Fruit fly (Drosophila melanogaster) whole organism, embryonic: Measurements from ENCODE around the gene Cdc7.

ENCODE experiments used
- CG10543 ChIP-seq: fragments of 200-800 bp; sonication (Bioruptor generic); optimal IDR thresholded peaks from 3 replicates; lab custom pipeline; 2017; ENCODE audit warnings: missing biosample characterization, mild to moderate bottlenecking, missing genetic modification characterization, moderate library complexity
- CG10654 ChIP-seq: fragments of 200-800 bp; sonication (Bioruptor generic); optimal IDR thresholded peaks from 2 replicates; lab custom pipeline; 2016; ENCODE audit warnings: missing biosample characterization, missing genetic modification characterization
- CG13424 ChIP-seq: fragments of 200-800 bp; sonication (Bioruptor generic); optimal IDR thresholded peaks from 2 replicates; lab custom pipeline; 2019; ENCODE audit warnings: missing biosample characterization, mild to moderate bottlenecking, missing genetic modification characterization, moderate library complexity
- CG13624 ChIP-seq: fragments of 200-800 bp; sonication (Bioruptor generic); optimal IDR thresholded peaks from 2 replicates; lab custom pipeline; 2016; ENCODE audit warnings: missing biosample characterization, missing genetic modification characterization
- CG16813 ChIP-seq: fragments of 200-800 bp; sonication (Bioruptor generic); IDR thresholded peaks from 3 replicates; pipeline ENCODE4 v1.3.6; 2022; ENCODE audit warnings: missing biosample characterization, missing genetic modification characterization; ENCODE audit not compliant: partially characterized antibody
- CG16863 ChIP-seq: fragments of 200-800 bp; sonication (Bioruptor generic); optimal IDR thresholded peaks from 3 replicates; lab custom pipeline; 2016; ENCODE audit warnings: missing biosample characterization, missing genetic modification characterization
- CG17361 ChIP-seq: fragments of 200-800 bp; sonication (Bioruptor generic); IDR thresholded peaks from 3 replicates; pipeline ENCODE4 v1.3.6; 2022; ENCODE audit warnings: missing biosample characterization, missing genetic modification characterization
- CG17385 ChIP-seq: fragments of 200-800 bp; sonication (Bioruptor generic); optimal IDR thresholded peaks from 3 replicates; lab custom pipeline; 2018; ENCODE audit warnings: missing biosample characterization, mild to moderate bottlenecking, missing genetic modification characterization
- CG18011 ChIP-seq: fragments of 200-800 bp; sonication (Bioruptor generic); optimal IDR thresholded peaks from 2 replicates; lab custom pipeline; 2017; ENCODE audit warnings: missing biosample characterization, missing genetic modification characterization, mild to moderate bottlenecking, moderate library complexity, missing genotype
- CG3163 ChIP-seq: fragments of 200-800 bp; sonication (Bioruptor generic); optimal IDR thresholded peaks from 3 replicates; lab custom pipeline; 2016; ENCODE audit warnings: missing biosample characterization, missing genetic modification characterization
- CG33557 ChIP-seq: fragments of 200-800 bp; sonication (Bioruptor generic); optimal IDR thresholded peaks from 2 replicates; lab custom pipeline; 2019; ENCODE audit warnings: missing biosample characterization, mild to moderate bottlenecking, missing genetic modification characterization, moderate library complexity
- CG3995 ChIP-seq: fragments of 200-800 bp; sonication (Bioruptor generic); optimal IDR thresholded peaks from 3 replicates; lab custom pipeline; 2016; ENCODE audit warnings: missing biosample characterization, missing genetic modification characterization
- CG43689 ChIP-seq: fragments of 200-800 bp; sonication (Bioruptor generic); IDR thresholded peaks from 2 replicates; pipeline ENCODE4 v1.3.6; 2022; ENCODE audit warnings: missing biosample characterization, missing genetic modification characterization
- CG4617 ChIP-seq: fragments of 200-800 bp; sonication (Bioruptor generic); optimal IDR thresholded peaks from 3 replicates; lab custom pipeline; 2016; ENCODE audit warnings: missing biosample characterization, missing genetic modification characterization, borderline replicate concordance
- CG4707 ChIP-seq: fragments of 200-800 bp; sonication (Bioruptor generic); optimal IDR thresholded peaks from 2 replicates; lab custom pipeline; 2018; ENCODE audit warnings: missing biosample characterization, mild to moderate bottlenecking, missing genetic modification characterization, moderate library complexity
- CG6813 ChIP-seq: fragments of 200-800 bp; sonication (Bioruptor generic); optimal IDR thresholded peaks from 2 replicates; lab custom pipeline; 2017; ENCODE audit warnings: missing biosample characterization, missing genetic modification characterization, mild to moderate bottlenecking, moderate library complexity, missing genetic modification reagents
- Camta ChIP-seq: fragments of 200-800 bp; sonication (Bioruptor generic); optimal IDR thresholded peaks from 2 replicates; lab custom pipeline; 2016; ENCODE audit warnings: missing biosample characterization, missing genetic modification characterization
- D19B ChIP-seq: fragments of 200-800 bp; sonication (Bioruptor generic); optimal IDR thresholded peaks from 2 replicates; lab custom pipeline; 2017; ENCODE audit warnings: missing biosample characterization, mild to moderate bottlenecking, missing genetic modification characterization
- Fer2 ChIP-seq: fragments of 200-800 bp; sonication (Bioruptor generic); optimal IDR thresholded peaks from 2 replicates; lab custom pipeline; 2018; ENCODE audit warnings: missing biosample characterization, mild to moderate bottlenecking, missing genetic modification characterization, moderate library complexity
- GATAe ChIP-seq: fragments of 200-800 bp; sonication (Bioruptor generic); conservative IDR thresholded peaks from 2 replicates; pipeline ENCODE4 v1.3.6; 2022; ENCODE audit warnings: missing biosample characterization, missing genetic modification characterization
- Hr39 ChIP-seq: fragments of >200 bp; optimal IDR thresholded peaks from 2 replicates; lab custom pipeline; 2017
- Lim3 ChIP-seq: fragments of 200-800 bp; sonication (Bioruptor generic); IDR thresholded peaks from 2 replicates; pipeline ENCODE4 v1.3.6; 2022; ENCODE audit warnings: missing biosample characterization, missing genetic modification characterization
- Max ChIP-seq: fragments of 200-800 bp; sonication (Bioruptor generic); optimal IDR thresholded peaks from 2 replicates; lab custom pipeline; 2016; ENCODE audit warnings: missing biosample characterization, mild to moderate bottlenecking, missing genetic modification characterization
- Meics ChIP-seq: fragments of 200-800 bp; sonication (Bioruptor generic); optimal IDR thresholded peaks from 2 replicates; lab custom pipeline; 2017; ENCODE audit warnings: missing biosample characterization, mild to moderate bottlenecking, missing genetic modification characterization
- Mes4 ChIP-seq: fragments of 200-800 bp; sonication (Bioruptor generic); optimal IDR thresholded peaks from 2 replicates; lab custom pipeline; 2016; ENCODE audit warnings: missing biosample characterization, missing genetic modification characterization
- NfI ChIP-seq: fragments of 200-800 bp; sonication (Bioruptor generic); optimal IDR thresholded peaks from 3 replicates; lab custom pipeline; 2018; ENCODE audit warnings: missing biosample characterization, mild to moderate bottlenecking, missing genetic modification characterization, moderate library complexity
- Sox102F ChIP-seq: fragments of 200-800 bp; sonication (Bioruptor generic); optimal IDR thresholded peaks from 2 replicates; lab custom pipeline; 2018; ENCODE audit warnings: missing biosample characterization, mild to moderate bottlenecking, missing genetic modification characterization, moderate library complexity
- Sry-δ ChIP-seq: fragments of 200-800 bp; sonication (Bioruptor generic); optimal IDR thresholded peaks from 2 replicates; lab custom pipeline; 2016; ENCODE audit warnings: missing biosample characterization, missing genetic modification characterization
- YL-1 ChIP-seq: fragments of 200-800 bp; sonication (Bioruptor generic); optimal IDR thresholded peaks from 3 replicates; lab custom pipeline; 2017; ENCODE audit warnings: missing biosample characterization, mild to moderate bottlenecking, missing genetic modification characterization
- ac ChIP-seq: fragments of 200-800 bp; sonication (Bioruptor generic); optimal IDR thresholded peaks from 3 replicates; lab custom pipeline; 2017; ENCODE audit warnings: missing biosample characterization, mild to moderate bottlenecking, missing genetic modification characterization
- chif ChIP-seq, 2 experiments: fragments of 200-800 bp; sonication (Bioruptor generic); optimal IDR thresholded peaks; 3 replicates each; lab custom pipeline; 2016; ENCODE audit warnings: missing biosample characterization in 2 of 2, missing genetic modification characterization in 2 of 2
- cwo ChIP-seq: fragments of 200-800 bp; sonication (Bioruptor generic); optimal IDR thresholded peaks from 3 replicates; lab custom pipeline; 2017; ENCODE audit warnings: missing biosample characterization, missing genetic modification characterization, mild to moderate bottlenecking, moderate library complexity, missing genetic modification reagents
- dmrt11E ChIP-seq: fragments of 200-800 bp; sonication (Bioruptor generic); optimal IDR thresholded peaks from 3 replicates; lab custom pipeline; 2018; ENCODE audit warnings: missing biosample characterization, mild to moderate bottlenecking, missing genetic modification characterization, moderate library complexity
- dmrt99B ChIP-seq: fragments of 200-800 bp; sonication (Bioruptor generic); optimal IDR thresholded peaks from 2 replicates; lab custom pipeline; 2018; ENCODE audit warnings: missing biosample characterization, mild to moderate bottlenecking, missing genetic modification characterization, moderate library complexity
- gro ChIP-seq: fragments of 200-800 bp; sonication (Bioruptor generic); optimal IDR thresholded peaks from 2 replicates; lab custom pipeline; 2016; ENCODE audit warnings: missing biosample characterization, missing genetic modification characterization
- lab ChIP-seq: fragments of 200-800 bp; sonication (Bioruptor generic); optimal IDR thresholded peaks from 3 replicates; lab custom pipeline; 2017; ENCODE audit warnings: missing biosample characterization, missing genetic modification characterization, mild to moderate bottlenecking, moderate library complexity, missing genetic modification reagents
- mirr ChIP-seq: fragments of 200-800 bp; sonication (Bioruptor generic); optimal IDR thresholded peaks from 3 replicates; lab custom pipeline; 2018; ENCODE audit warnings: missing biosample characterization, mild to moderate bottlenecking, missing genetic modification characterization
- nmo ChIP-seq: fragments of 200-800 bp; sonication (Bioruptor generic); optimal IDR thresholded peaks from 2 replicates; lab custom pipeline; 2018; ENCODE audit warnings: missing biosample characterization, mild to moderate bottlenecking, missing genetic modification characterization, moderate library complexity
- pfk ChIP-seq: fragments of 200-800 bp; sonication (Bioruptor generic); optimal IDR thresholded peaks from 2 replicates; lab custom pipeline; 2018; ENCODE audit warnings: missing biosample characterization, mild to moderate bottlenecking, missing genetic modification characterization, moderate library complexity
- prd ChIP-seq, 3 experiments: fragments of >200 bp in 2 of 3; fragments of 200-800 bp in 1 of 3; sonication (Bioruptor generic) in 1 of 3; optimal IDR thresholded peaks in 2 of 3; IDR thresholded peaks in 1 of 3; 2 replicates in 2 of 3; 3 replicates in 1 of 3; pipeline versions ENCODE4 v1.3.6 to Lab custom; 2017 to 2022; ENCODE audit warnings: missing biosample characterization in 1 of 3, missing genetic modification characterization in 1 of 3
- row ChIP-seq: fragments of 200-800 bp; sonication (Bioruptor generic); IDR thresholded peaks from 3 replicates; pipeline ENCODE4 v1.3.6; 2022; ENCODE audit warnings: missing biosample characterization, missing genetic modification characterization
- sim ChIP-seq: fragments of 200-800 bp; sonication (Bioruptor generic); IDR thresholded peaks from 2 replicates; pipeline ENCODE4 v1.3.6; 2022; ENCODE audit warnings: missing biosample characterization, missing genetic modification characterization
- ssp ChIP-seq: fragments of 200-800 bp; sonication (Bioruptor generic); IDR thresholded peaks from 2 replicates; pipeline ENCODE4 v1.3.6; 2022; ENCODE audit warnings: missing biosample characterization, missing genetic modification characterization
- tgo ChIP-seq: fragments of 200-800 bp; sonication (Bioruptor generic); IDR thresholded peaks from 3 replicates; pipeline ENCODE4 v1.3.6; 2022; ENCODE audit warnings: missing biosample characterization, missing genetic modification characterization
- tll ChIP-seq, 2 experiments: fragments of 200-800 bp in 1 of 2; fragments of >200 bp in 1 of 2; sonication (Bioruptor generic) in 1 of 2; optimal IDR thresholded peaks; 2 replicates each; lab custom pipeline; 2017 to 2019; ENCODE audit warnings: missing biosample characterization in 2 of 2, missing genetic modification characterization in 2 of 2, mild to moderate bottlenecking in 1 of 2, moderate library complexity in 1 of 2
- unc-4 ChIP-seq: fragments of 200-800 bp; sonication (Bioruptor generic); IDR thresholded peaks from 2 replicates; pipeline ENCODE4 v1.3.6; 2022; ENCODE audit warnings: missing biosample characterization, missing genetic modification characterization; ENCODE audit not compliant: partially characterized antibody
- vvl ChIP-seq: fragments of 200-800 bp; sonication (Bioruptor generic); IDR thresholded peaks from 2 replicates; pipeline ENCODE4 v1.3.6; 2022; ENCODE audit warnings: missing biosample characterization, missing genetic modification characterization
- z ChIP-seq: fragments of 200-800 bp; sonication (Bioruptor generic); IDR thresholded peaks from 3 replicates; pipeline ENCODE4 v1.3.6; 2022; ENCODE audit warnings: missing biosample characterization, missing genetic modification characterization
- zfh1 ChIP-seq: fragments of 200-800 bp; sonication (Bioruptor generic); IDR thresholded peaks from 3 replicates; pipeline ENCODE4 v1.3.6; 2022; ENCODE audit warnings: missing biosample characterization, missing genetic modification characterization

Gene Cdc7

dm6 chrX:6642593-6643257, 11.6 kb upstream of the Cdc7 start:
- TF ChIP-seq CG33557 (GFP tag; lab: Kevin White, UChicago) (peak; percentile 28), lab (GFP tag; lab: Kevin White, UChicago) (no peak), Meics (GFP tag; lab: Kevin White, UChicago) (no peak), YL-1 (GFP tag; lab: Kevin White, UChicago) (no peak), tll (GFP tag; optimal IDR thresholded peaks at IDR 0.05; lab: Kevin White, UChicago) (no peak), GATAe (no peak), Fer2 (tag; lab: Kevin White, UChicago) (no peak), Hr39 (no peak), nmo (GFP tag; lab: Kevin White, UChicago) (peak; percentile 24), row (peak; percentile 43; the same call in 1 of the 3 replicates), CG3163 (GFP tag; lab: Kevin White, UChicago) (no peak), CG3995 (GFP tag; lab: Kevin White, UChicago) (no peak), ssp (GFP tag; lab: Robert Waterston, UW) (no peak), pfk (GFP tag; lab: Kevin White, UChicago) (no peak), CG16813 (GFP tag; lab: Robert Waterston, UW) (no peak), dmrt99B (tag; lab: Kevin White, UChicago) (peak; percentile 38), NfI (GFP tag; lab: Kevin White, UChicago) (no peak), Mes4 (no peak), gro (no peak), Sry-δ (no peak), Camta (GFP tag; lab: Kevin White, UChicago) (no peak), ac (GFP tag; lab: Kevin White, UChicago) (no peak), CG4617 (GFP tag; lab: Kevin White, UChicago) (no peak), D19B (GFP tag; lab: Kevin White, UChicago) (no peak), Max (GFP tag; lab: Kevin White, UChicago) (no peak), CG10654 (GFP tag; lab: Kevin White, UChicago) (no peak), tgo (0 out of 3 replicates have a peak, but pooled peaks have one; percentile 32), CG13624 (GFP tag; lab: Kevin White, UChicago) (no peak), dmrt11E (peak; percentile 40), CG6813 (no peak), unc-4 (no peak), CG10543 (GFP tag; lab: Kevin White, UChicago) (no peak), mirr (GFP tag; lab: Kevin White, UChicago) (no peak), CG17361 (GFP tag; lab: Robert Waterston, UW) (peak; percentile 37; the same call in 1 of the 3 replicates), sim (no peak), vvl (GFP tag; lab: Robert Waterston, UW) (peak; percentile 68; the same call in 1 of the 2 replicates), Lim3 (GFP tag; lab: Robert Waterston, UW) (no peak), CG43689 (GFP tag; lab: Robert Waterston, UW) (no peak), chif (GFP tag; optimal IDR thresholded peaks at IDR 0.05; lab: Kevin White, UChicago) (peak; percentile 21 to 25), CG4707 (GFP tag; lab: Kevin White, UChicago) (peak; percentile 21), CG13424 (tag; lab: Kevin White, UChicago) (peak; percentile 22), cwo (GFP tag; lab: Kevin White, UChicago) (no peak), prd (optimal IDR thresholded peaks at IDR 0.05; lab: Kevin White, UChicago) (no peak), prd (GFP tag; IDR thresholded peaks at IDR 0.05; lab: Robert Waterston, UW) (peak; percentile 28; the same call in 1 of the 3 replicates), zfh1 (GFP tag; lab: Robert Waterston, UW) (0 out of 3 replicates have a peak, but pooled peaks have one; percentile 36), CG16863 (GFP tag; lab: Kevin White, UChicago) (no peak), CG17385 (GFP tag; lab: Kevin White, UChicago) (peak; percentile 38), Sox102F (GFP tag; lab: Kevin White, UChicago) (peak; percentile 41), z (no peak), CG18011 (no peak)
